Worm (Caenorhabditis elegans) whole organism, late embryonic: ENCODE measurements around the gene Y54F10AR.1.

Experiments
- F13H6.1 ChIP-seq: sonication (generic microtip); optimal IDR thresholded peaks from 2 replicates; lab custom pipeline; 2016; ENCODE audit warnings: missing genetic modification characterization, missing compliant biosample characterization
- ceh-18 ChIP-seq: sonication (generic microtip); optimal IDR thresholded peaks from 2 replicates; lab custom pipeline; 2016; ENCODE audit warnings: missing genetic modification characterization, missing compliant biosample characterization
- ceh-31 ChIP-seq: sonication (generic microtip); optimal IDR thresholded peaks from 2 replicates; lab custom pipeline; 2016; ENCODE audit warnings: missing genetic modification characterization, missing compliant biosample characterization
- fkh-10 ChIP-seq: fragments of 150-350 bp; optimal IDR thresholded peaks from 2 replicates; lab custom pipeline; 2014; ENCODE audit warnings: missing biosample characterization, missing genetic modification reagents, missing genetic modification characterization
- nhr-11 ChIP-seq: fragments of 150-350 bp; optimal IDR thresholded peaks from 2 replicates; lab custom pipeline; 2014; ENCODE audit warnings: missing biosample characterization, missing genetic modification characterization
- syd-9 ChIP-seq: sonication (generic microtip); optimal IDR thresholded peaks from 2 replicates; lab custom pipeline; 2016; ENCODE audit warnings: mild to moderate bottlenecking, missing genetic modification characterization, moderate library complexity, missing compliant biosample characterization

- TF ChIP-seq F13H6.1 (tag; lab: Kevin White, UChicago) (no peak), ceh-31 (tag; lab: Kevin White, UChicago) (no peak), fkh-10 (GFP tag; lab: Kevin White, UChicago) (no peak), syd-9 (tag; lab: Kevin White, UChicago) (no peak), ceh-18 (tag; lab: Kevin White, UChicago) (no peak), nhr-11 (tag; lab: Kevin White, UChicago) (no peak)
These were observed 2.5 kb upstream of the Y54F10AR.1 start for ce11 chrIII:2577982-2578381.
